Worm (Caenorhabditis elegans): ENCODE data around the gene srw-77.

DNA sequence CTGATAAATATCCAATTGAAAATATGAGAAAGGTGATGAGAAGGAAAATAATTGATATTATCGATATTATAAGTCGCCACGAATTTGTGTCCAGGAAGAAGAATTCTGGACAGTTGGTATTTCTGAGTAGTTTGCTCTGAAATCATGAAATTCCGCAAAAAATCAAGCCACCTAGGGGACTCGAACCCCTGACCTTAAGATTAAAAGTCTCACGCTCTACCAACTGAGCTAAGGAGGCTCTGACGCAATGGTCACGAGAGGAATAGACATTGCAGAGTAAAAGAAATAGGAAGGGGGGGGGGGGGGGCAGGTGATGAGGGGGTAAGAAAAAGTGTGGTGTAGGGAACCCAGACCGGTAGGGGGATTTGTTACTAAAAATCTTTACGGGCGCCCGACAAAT, 21.6 kb downstream of the srw-77 start:
- TF ChIP-seq sea-1 (GFP tag; conservative IDR thresholded peaks at IDR 0.05), result peak; percentile 65; the same call in 1 of the 2 replicates
- peak; percentile 79 for TF ChIP-seq flt-1 (GFP tag; IDR thresholded peaks at IDR 0.05)
- no peak for TF ChIP-seq hmbx-1 (tag; optimal IDR thresholded peaks at IDR 0.05)
- TF ChIP-seq tbx-37 (GFP tag; conservative IDR thresholded peaks at IDR 0.05), result peak; percentile 56
- no peak for TF ChIP-seq ama-1 (optimal IDR thresholded peaks at IDR 0.05)
